Fruit fly (Drosophila melanogaster) whole organism, wandering third instar larva: Measurements from ENCODE around the gene mora.
A peak's percentile ranks its signal among the peaks of the same experiment; 100 is the strongest.

Experiments used
- Abd-B ChIP-seq: fragments of >200 bp; optimal IDR thresholded peaks from 2 replicates; lab custom pipeline; 2017; ENCODE audit warnings: missing biosample characterization, missing genetic modification characterization
- Dfd ChIP-seq: fragments of >200 bp; optimal IDR thresholded peaks from 2 replicates; lab custom pipeline; 2017; ENCODE audit warnings: missing biosample characterization, missing genetic modification characterization
- Hnf4 ChIP-seq: fragments of 200-800 bp; sonication (Bioruptor generic); optimal IDR thresholded peaks from 2 replicates; lab custom pipeline; 2016; ENCODE audit warnings: missing biosample characterization, mild to moderate bottlenecking, missing genetic modification characterization
- Hr83 ChIP-seq: fragments of 200-300 bp; sonication (Bioruptor generic); optimal IDR thresholded peaks from 2 replicates; lab custom pipeline; 2016; ENCODE audit warnings: missing biosample characterization, mild to moderate bottlenecking, missing genetic modification characterization, moderate library complexity; ENCODE audit not compliant: poor library complexity, severe bottlenecking
- Mio ChIP-seq: sonication (Bioruptor generic); optimal IDR thresholded peaks from 2 replicates; lab custom pipeline; 2016; ENCODE audit warnings: missing biosample characterization, missing genetic modification characterization
- Myc ChIP-seq: fragments of >200 bp; optimal IDR thresholded peaks from 2 replicates; lab custom pipeline; 2017
- Rel ChIP-seq, 2 experiments: fragments of 200-800 bp; sonication (Bioruptor generic) in 1 of 2; optimal IDR thresholded peaks; 2 replicates in 1 of 2; 3 replicates in 1 of 2; lab custom pipeline; 2016 to 2019; ENCODE audit warnings: mild to moderate bottlenecking in 2 of 2, missing biosample characterization in 2 of 2, missing genetic modification characterization in 2 of 2, moderate library complexity in 1 of 2
- Vsx2 ChIP-seq: fragments of 200-300, 225-300 bp; sonication (Bioruptor generic); optimal IDR thresholded peaks from 2 replicates; lab custom pipeline; 2018; ENCODE audit warnings: missing biosample characterization, missing genetic modification characterization; ENCODE audit not compliant: partially characterized antibody
- dl ChIP-seq, 2 experiments: fragments of 175-275, 200-275 bp in 1 of 2; fragments of 200-275 bp in 1 of 2; sonication (Bioruptor generic); optimal IDR thresholded peaks; lab custom pipeline; 2018; ENCODE audit warnings: mild to moderate bottlenecking in 2 of 2, missing biosample characterization in 2 of 2, missing genetic modification characterization in 2 of 2, moderate library complexity in 2 of 2; ENCODE audit not compliant: partially characterized antibody in 2 of 2, insufficient read depth in 1 of 2
- fru ChIP-seq: fragments of 200-800 bp; sonication (Bioruptor generic); optimal IDR thresholded peaks from 3 replicates; lab custom pipeline; 2016; ENCODE audit warnings: missing biosample characterization, mild to moderate bottlenecking, missing genetic modification characterization
- psq ChIP-seq: fragments of 200-800 bp; sonication (Bioruptor generic); optimal IDR thresholded peaks from 3 replicates; lab custom pipeline; 2017; ENCODE audit warnings: missing biosample characterization, mild to moderate bottlenecking, missing genetic modification characterization, moderate library complexity
- rgr ChIP-seq: fragments of 200-800 bp; sonication (Bioruptor generic); optimal IDR thresholded peaks from 3 replicates; lab custom pipeline; 2016; ENCODE audit warnings: missing biosample characterization, mild to moderate bottlenecking, missing genetic modification characterization
- tai ChIP-seq: sonication (Bioruptor generic); optimal IDR thresholded peaks from 2 replicates; lab custom pipeline; 2016; ENCODE audit warnings: missing biosample characterization, missing genetic modification characterization

DNA sequence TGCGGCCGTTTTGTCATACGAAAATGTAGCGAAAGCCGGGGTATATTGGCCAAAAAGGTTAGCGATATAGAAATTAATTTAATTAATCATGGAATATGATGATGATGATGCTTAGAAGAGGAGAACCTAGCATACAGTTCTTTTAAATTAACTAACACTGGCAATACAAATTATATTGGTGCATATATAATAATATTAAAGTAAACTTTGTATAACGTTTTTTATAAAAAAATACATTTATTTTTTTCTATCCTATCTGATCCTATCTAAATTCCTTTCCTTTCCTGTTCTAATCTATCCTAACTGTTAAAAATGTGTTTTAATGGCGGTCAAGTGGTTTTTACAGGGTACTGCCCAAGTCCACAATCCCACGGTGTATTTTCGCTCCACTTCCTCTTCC lies 19.8 kb downstream of the mora start:
- no peak for TF ChIP-seq Hr83 (GFP tag; lab: Kevin White, UChicago)
- TF ChIP-seq rgr = peak; percentile 19
- no peak for TF ChIP-seq Abd-B (GFP tag; lab: Kevin White, UChicago)
- TF ChIP-seq Myc = no peak
- no peak for TF ChIP-seq dl (GFP tag; optimal IDR thresholded peaks at IDR 0.05; lab: Kevin White, UChicago; ENCODE audit: insufficient read depth in 1 of 2, partially characterized antibody in 2 of 2)
- peak; percentile 41 for TF ChIP-seq psq (GFP tag; lab: Kevin White, UChicago)
- TF ChIP-seq Dfd (GFP tag; lab: Kevin White, UChicago) = no peak
- no peak for TF ChIP-seq Rel (GFP tag; optimal IDR thresholded peaks at IDR 0.05; lab: Kevin White, UChicago)
- no peak for TF ChIP-seq Rel (tag; optimal IDR thresholded peaks at IDR 0.05; lab: Kevin White, UChicago)
- TF ChIP-seq Mio (GFP tag; lab: Kevin White, UChicago) = no peak
- no peak for TF ChIP-seq Hnf4 (GFP tag; lab: Kevin White, UChicago)
- no peak for TF ChIP-seq tai (GFP tag; lab: Kevin White, UChicago)
- no peak for TF ChIP-seq fru (GFP tag; lab: Kevin White, UChicago)
- no peak for TF ChIP-seq Vsx2 (GFP tag; lab: Kevin White, UChicago)
